Fruit fly (Drosophila melanogaster): ENCODE results near the gene Syx17.

Syx17 gene

DNA sequence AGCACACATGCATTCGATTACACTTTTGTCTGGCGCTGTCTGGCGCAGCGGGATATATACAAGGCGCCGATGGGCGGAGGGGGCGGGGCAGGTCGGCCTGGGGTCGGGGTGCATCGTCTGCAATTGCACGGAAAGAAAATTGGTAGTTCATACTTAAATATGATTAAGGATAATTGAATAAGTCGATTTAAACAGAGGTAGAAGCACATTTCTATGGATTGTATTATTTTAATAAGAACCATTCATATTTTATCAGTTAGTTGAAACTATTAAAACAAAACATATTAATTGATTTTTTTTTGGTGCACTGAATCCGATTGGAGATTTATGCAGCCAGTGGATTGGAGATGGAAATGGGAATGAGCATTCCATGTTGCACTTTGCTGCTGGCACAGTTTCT is 3.4 kb upstream of the Syx17 start (continued):
- TF ChIP-seq crol (GFP tag; IDR thresholded peaks at IDR 0.05) (no peak), CG8944 (GFP tag; optimal IDR thresholded peaks at IDR 0.05) (no peak), grau (tag; optimal IDR thresholded peaks at IDR 0.05) (peak; percentile 4), CG13296 (GFP tag; optimal IDR thresholded peaks at IDR 0.05) (no peak), CG10431 (GFP tag; optimal IDR thresholded peaks at IDR 0.05) (no peak), CG15073 (GFP tag; optimal IDR thresholded peaks at IDR 0.05) (no peak), CG32767 (GFP tag; IDR thresholded peaks at IDR 0.05) (no peak), CG9797 (GFP tag; optimal IDR thresholded peaks at IDR 0.05) (no peak), CG10959 (GFP tag; IDR thresholded peaks at IDR 0.05) (no peak), ato (GFP tag; IDR thresholded peaks at IDR 0.05; ENCODE audit: partially characterized antibody) (no peak), Sox100B (GFP tag; optimal IDR thresholded peaks at IDR 0.05) (no peak), hbn (GFP tag; IDR thresholded peaks at IDR 0.05; ENCODE audit: partially characterized antibody) (no peak), CG4424 (GFP tag; optimal IDR thresholded peaks at IDR 0.05) (no peak), CG12769 (tag; optimal IDR thresholded peaks at IDR 0.05) (no peak), prd (optimal IDR thresholded peaks at IDR 0.05) (no peak), prd (GFP tag; IDR thresholded peaks at IDR 0.05) (peak; percentile 60; the same call in 2 of the 3 replicates), Blimp-1 (GFP tag; optimal IDR thresholded peaks at IDR 0.05) (peak; percentile 58), CG7357 (GFP tag; IDR thresholded peaks at IDR 0.05) (no peak), pita (GFP tag; optimal IDR thresholded peaks at IDR 0.05) (no peak), ara (GFP tag; IDR thresholded peaks at IDR 0.05) (peak; percentile 28; the same call in 1 of the 2 replicates), CG30020 (tag; optimal IDR thresholded peaks at IDR 0.05) (no peak), HmgZ (tag; optimal IDR thresholded peaks at IDR 0.05) (no peak)

DNA sequence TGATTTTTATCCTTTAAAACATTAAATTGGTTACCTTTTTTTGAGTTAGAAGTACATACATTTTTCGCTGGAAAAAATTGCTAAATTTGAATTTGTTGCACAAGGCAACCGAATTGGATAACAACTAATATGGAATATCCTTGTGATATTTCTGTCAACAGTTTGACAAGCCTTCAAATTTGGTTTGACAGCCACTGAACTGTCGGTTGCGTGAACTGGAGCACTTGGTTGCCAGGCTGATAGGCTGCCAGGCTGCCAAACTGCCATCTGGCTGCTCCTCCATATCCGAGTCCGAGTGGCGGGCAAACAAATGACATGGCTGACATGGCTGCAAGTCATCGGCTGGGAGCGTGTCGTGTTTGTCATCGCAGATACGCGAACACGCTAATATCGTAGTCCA is 2.0 kb upstream of the Syx17 start:
- TF ChIP-seq Opbp (GFP tag; IDR thresholded peaks at IDR 0.05; ENCODE audit: partially characterized antibody): no peak
- no peak for TF ChIP-seq CG7928 (GFP tag; optimal IDR thresholded peaks at IDR 0.05)
- no peak for TF ChIP-seq Dp (GFP tag; optimal IDR thresholded peaks at IDR 0.05)
- no peak for TF ChIP-seq dm (GFP tag; optimal IDR thresholded peaks at IDR 0.05)
- TF ChIP-seq dysf (GFP tag; IDR thresholded peaks at IDR 0.05): no peak
- TF ChIP-seq CG6791 (GFP tag; IDR thresholded peaks at IDR 0.05; ENCODE audit: partially characterized antibody): no peak
- TF ChIP-seq CG32532 (GFP tag; IDR thresholded peaks at IDR 0.05): no peak
- TF ChIP-seq Atf3 (GFP tag; optimal IDR thresholded peaks at IDR 0.05): no peak
- TF ChIP-seq Jarid2 (GFP tag; optimal IDR thresholded peaks at IDR 0.05): no peak
- peak; percentile 94 for TF ChIP-seq CG6654 (GFP tag; optimal IDR thresholded peaks at IDR 0.05)
- no peak for TF ChIP-seq Dip2 (GFP tag; IDR thresholded peaks at IDR 0.05)
- TF ChIP-seq CG14965 (GFP tag; optimal IDR thresholded peaks at IDR 0.05; ENCODE audit: borderline replicate concordance): no peak
- no peak for TF ChIP-seq CG11398 (GFP tag; optimal IDR thresholded peaks at IDR 0.05)
- TF ChIP-seq CG11247 (GFP tag; IDR thresholded peaks at IDR 0.05): no peak
- peak; percentile 90 for TF ChIP-seq cad (GFP tag; optimal IDR thresholded peaks at IDR 0.05)

DNA sequence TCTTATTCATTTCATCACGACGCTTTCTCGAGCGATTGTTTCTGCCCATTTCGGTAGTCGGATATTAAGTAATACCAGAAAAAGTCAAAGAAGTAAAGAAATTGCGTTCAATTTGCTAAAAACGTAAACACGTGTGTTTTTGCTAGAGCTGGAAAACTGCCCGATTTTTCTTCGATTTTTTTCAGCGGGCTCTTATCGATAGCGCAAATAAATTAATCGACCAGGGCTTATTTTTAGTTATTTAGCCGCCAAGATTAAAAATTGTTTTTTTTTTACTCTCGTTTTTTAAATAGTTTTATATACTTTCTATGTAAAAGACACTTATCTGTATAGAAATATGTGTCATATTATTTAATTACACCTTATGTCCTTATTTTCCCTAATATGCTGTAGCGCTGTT is 2.6 kb downstream of the Syx17 start, which contains the start of gene CG15019:
Gene CG15019, minus strand, starts transcription at position 138 of the 400 bp plus-strand sequence.
- peak; percentile 81; the same call in 1 of the 2 replicates for TF ChIP-seq amos (GFP tag; IDR thresholded peaks at IDR 0.05; ENCODE audit: partially characterized antibody)
- peak; percentile 26; the same call in 1 of the 2 replicates for TF ChIP-seq NFAT (GFP tag; IDR thresholded peaks at IDR 0.05)
- TF ChIP-seq knrl (GFP tag; IDR thresholded peaks at IDR 0.05; ENCODE audit: partially characterized antibody): peak; percentile 66
- 0 out of 2 replicates have a peak, but pooled peaks have one; percentile 33 for TF ChIP-seq MBD-R2 (GFP tag; IDR thresholded peaks at IDR 0.05)
- TF ChIP-seq Rfx (GFP tag; IDR thresholded peaks at IDR 0.05): 0 out of 2 replicates have a peak, but pooled peaks have one; percentile 14
- TF ChIP-seq CG32532 (GFP tag; IDR thresholded peaks at IDR 0.05): 0 out of 2 replicates have a peak, but pooled peaks have one; percentile 25
- peak; percentile 11; the same call in 1 of the 2 replicates for TF ChIP-seq tna (GFP tag; IDR thresholded peaks at IDR 0.05; ENCODE audit: partially characterized antibody)
- TF ChIP-seq inv (GFP tag; IDR thresholded peaks at IDR 0.05; ENCODE audit: partially characterized antibody): 0 out of 2 replicates have a peak, but pooled peaks have one; percentile 43
- TF ChIP-seq E2f2 (GFP tag; IDR thresholded peaks at IDR 0.05): peak; percentile 95
- TF ChIP-seq lab (GFP tag; optimal IDR thresholded peaks at IDR 0.05): no peak
- TF ChIP-seq Awh (GFP tag; IDR thresholded peaks at IDR 0.05): no peak
- TF ChIP-seq CG13624 (GFP tag; optimal IDR thresholded peaks at IDR 0.05): peak; percentile 20
- no peak for TF ChIP-seq sr (GFP tag; IDR thresholded peaks at IDR 0.05)
- TF ChIP-seq CG1832 (GFP tag; optimal IDR thresholded peaks at IDR 0.05): no peak
- TF ChIP-seq CG17568 (GFP tag; optimal IDR thresholded peaks at IDR 0.05): no peak
